Fruit fly (Drosophila melanogaster) whole organism, prepupa: ENCODE measurements around the gene MED17.

ENCODE experiments used
- Blimp-1 ChIP-seq: fragments of 200-800 bp; sonication (Bioruptor generic); optimal IDR thresholded peaks from 3 replicates; lab custom pipeline; 2017; ENCODE audit warnings: missing biosample characterization, missing genetic modification characterization, mild to moderate bottlenecking, moderate library complexity, missing genetic modification reagents
- CG10631 ChIP-seq: fragments of 200-800 bp; sonication (Bioruptor generic); optimal IDR thresholded peaks from 2 replicates; lab custom pipeline; 2016; ENCODE audit warnings: missing biosample characterization, missing genetic modification characterization
- CG10669 ChIP-seq: fragments of 200-800 bp; sonication (Bioruptor generic); optimal IDR thresholded peaks from 3 replicates; lab custom pipeline; 2018; ENCODE audit warnings: missing biosample characterization, mild to moderate bottlenecking, missing genetic modification characterization, moderate library complexity
- CG11294 ChIP-seq: fragments of 200-800 bp; sonication (Bioruptor generic); IDR thresholded peaks from 2 replicates; pipeline ENCODE4 v1.3.6; 2022; ENCODE audit warnings: missing biosample characterization, missing genetic modification characterization
- CG15336 ChIP-seq: fragments of 200-800 bp; sonication (Bioruptor generic); IDR thresholded peaks from 2 replicates; pipeline ENCODE4 v1.3.6; 2022; ENCODE audit warnings: missing biosample characterization, missing genetic modification characterization
- CG3032 ChIP-seq: fragments of 200-800 bp; optimal IDR thresholded peaks from 2 replicates; lab custom pipeline; 2019; ENCODE audit warnings: missing biosample characterization, mild to moderate bottlenecking, missing genetic modification characterization, moderate library complexity
- CG31627 ChIP-seq: fragments of 200-800 bp; sonication (Bioruptor generic); optimal IDR thresholded peaks from 3 replicates; lab custom pipeline; 2016; ENCODE audit warnings: missing biosample characterization, missing genetic modification characterization
- CG32006 ChIP-seq: fragments of 200-800 bp; sonication (Bioruptor generic); optimal IDR thresholded peaks from 3 replicates; lab custom pipeline; 2017; ENCODE audit warnings: missing biosample characterization, mild to moderate bottlenecking, missing genetic modification characterization
- CG3919 ChIP-seq: fragments of 200-800 bp; sonication (Bioruptor generic); optimal IDR thresholded peaks from 3 replicates; lab custom pipeline; 2016; ENCODE audit warnings: missing biosample characterization, missing genetic modification characterization
- CG4318 ChIP-seq: fragments of 200-800 bp; sonication (Bioruptor generic); optimal IDR thresholded peaks from 3 replicates; lab custom pipeline; 2017; ENCODE audit warnings: missing biosample characterization, mild to moderate bottlenecking, missing genetic modification characterization
- CG6163 ChIP-seq: fragments of 200-800 bp; sonication (Bioruptor generic); IDR thresholded peaks from 3 replicates; pipeline ENCODE4 v1.3.6; 2022; ENCODE audit warnings: missing biosample characterization, missing genetic modification characterization
- CG6276 ChIP-seq: fragments of 200-800 bp; sonication (Bioruptor generic); optimal IDR thresholded peaks from 2 replicates; lab custom pipeline; 2017; ENCODE audit warnings: missing biosample characterization, mild to moderate bottlenecking, missing genetic modification characterization
- CG6792 ChIP-seq: fragments of 200-800 bp; sonication (Bioruptor generic); optimal IDR thresholded peaks from 3 replicates; lab custom pipeline; 2016; ENCODE audit warnings: missing biosample characterization, missing genetic modification characterization
- CG6808 ChIP-seq: fragments of 200-800 bp; sonication (Bioruptor generic); optimal IDR thresholded peaks from 3 replicates; lab custom pipeline; 2017; ENCODE audit warnings: missing biosample characterization, missing genetic modification characterization, mild to moderate bottlenecking, moderate library complexity, missing genetic modification reagents
- CG8119 ChIP-seq: fragments of 200-800 bp; sonication (Bioruptor generic); IDR thresholded peaks from 3 replicates; pipeline ENCODE4 v1.3.6; 2022; ENCODE audit warnings: missing biosample characterization, missing genetic modification characterization
- CG8319 ChIP-seq: fragments of 200-800 bp; sonication (Bioruptor generic); optimal IDR thresholded peaks from 3 replicates; lab custom pipeline; 2016; ENCODE audit warnings: missing biosample characterization, missing genetic modification characterization
- CG8632 ChIP-seq: fragments of 200-800 bp; sonication (Bioruptor generic); optimal IDR thresholded peaks from 3 replicates; lab custom pipeline; 2016; ENCODE audit warnings: missing biosample characterization, missing genetic modification characterization
- CG9139 ChIP-seq: fragments of 200-800 bp; sonication (Bioruptor generic); optimal IDR thresholded peaks from 3 replicates; lab custom pipeline; 2017; ENCODE audit warnings: missing biosample characterization, mild to moderate bottlenecking, missing genetic modification characterization
- Eip75B ChIP-seq: fragments of 200-800 bp; sonication (Bioruptor generic); optimal IDR thresholded peaks from 3 replicates; lab custom pipeline; 2016; ENCODE audit warnings: missing biosample characterization, missing genetic modification characterization
- Eip78C ChIP-seq: fragments of 200-800 bp; sonication (Bioruptor generic); peaks from one replicate; lab custom pipeline; 2016; ENCODE audit warnings: missing biosample characterization, missing genetic modification characterization
- Eip93F ChIP-seq: fragments of 200-800 bp; sonication (Bioruptor generic); optimal IDR thresholded peaks from 2 replicates; lab custom pipeline; 2016; ENCODE audit warnings: missing biosample characterization, mild to moderate bottlenecking, missing genetic modification characterization
- Ets21C ChIP-seq: fragments of 200-800 bp; sonication (Bioruptor generic); optimal IDR thresholded peaks from 3 replicates; lab custom pipeline; 2016; ENCODE audit warnings: missing biosample characterization, missing genetic modification characterization
- Gug ChIP-seq: fragments of 200-800 bp; sonication (Bioruptor generic); IDR thresholded peaks from 2 replicates; pipeline ENCODE4 v1.3.6; 2022; ENCODE audit warnings: missing biosample characterization, missing genetic modification characterization
- Hr38 ChIP-seq: sonication (Bioruptor generic); optimal IDR thresholded peaks from 2 replicates; lab custom pipeline; 2016; ENCODE audit warnings: missing biosample characterization, missing genetic modification characterization
- Hr4 ChIP-seq: fragments of 200-800 bp; sonication (Bioruptor generic); optimal IDR thresholded peaks from 3 replicates; lab custom pipeline; 2016; ENCODE audit warnings: missing biosample characterization, missing genetic modification characterization
- Lpt ChIP-seq: fragments of 200-800 bp; sonication (Bioruptor generic); optimal IDR thresholded peaks from 3 replicates; lab custom pipeline; 2016; ENCODE audit warnings: missing biosample characterization, missing genetic modification characterization
- Met ChIP-seq: fragments of 200-800 bp; sonication (Bioruptor generic); optimal IDR thresholded peaks from 3 replicates; lab custom pipeline; 2016; ENCODE audit warnings: missing biosample characterization, missing genetic modification characterization
- Smox ChIP-seq: fragments of 200-800 bp; sonication (Bioruptor generic); optimal IDR thresholded peaks from 3 replicates; lab custom pipeline; 2016; ENCODE audit warnings: missing biosample characterization, missing genetic modification characterization
- Sox102F ChIP-seq: fragments of 200-800 bp; sonication (Bioruptor generic); optimal IDR thresholded peaks from 2 replicates; lab custom pipeline; 2016; ENCODE audit warnings: missing biosample characterization, mild to moderate bottlenecking, missing genetic modification characterization
- Sox15 ChIP-seq: fragments of 200-800 bp; sonication (Bioruptor generic); optimal IDR thresholded peaks from 3 replicates; lab custom pipeline; 2016; ENCODE audit warnings: missing biosample characterization, missing genetic modification characterization
- achi ChIP-seq: fragments of 200-800 bp; sonication (Bioruptor generic); optimal IDR thresholded peaks from 3 replicates; lab custom pipeline; 2016; ENCODE audit warnings: missing biosample characterization, missing genetic modification characterization
- acj6 ChIP-seq: fragments of 200-800 bp; sonication (Bioruptor generic); optimal IDR thresholded peaks from 3 replicates; lab custom pipeline; 2016; ENCODE audit warnings: missing biosample characterization, missing genetic modification characterization
- cyc ChIP-seq: fragments of 200-800 bp; sonication (Bioruptor generic); optimal IDR thresholded peaks from 3 replicates; lab custom pipeline; 2016; ENCODE audit warnings: missing biosample characterization, missing genetic modification characterization
- dac ChIP-seq: fragments of 200-800 bp; sonication (Bioruptor generic); optimal IDR thresholded peaks from 2 replicates; lab custom pipeline; 2017; ENCODE audit warnings: missing biosample characterization, mild to moderate bottlenecking, missing genetic modification characterization
- eg ChIP-seq: fragments of 200-800 bp; sonication (Bioruptor generic); IDR thresholded peaks from 3 replicates; pipeline ENCODE4 v1.3.6; 2022; ENCODE audit warnings: missing biosample characterization, missing genetic modification characterization
- fd59A ChIP-seq: fragments of 200-800 bp; sonication (Bioruptor generic); optimal IDR thresholded peaks from 2 replicates; lab custom pipeline; 2017; ENCODE audit warnings: missing biosample characterization, mild to moderate bottlenecking, missing genetic modification characterization, missing genetic modification reagents
- fkh ChIP-seq: fragments of 200-800 bp; sonication (Bioruptor generic); optimal IDR thresholded peaks from 3 replicates; lab custom pipeline; 2017; ENCODE audit warnings: missing biosample characterization, mild to moderate bottlenecking, missing genetic modification characterization, moderate library complexity
- lz ChIP-seq: fragments of 200-800 bp; sonication (Bioruptor generic); optimal IDR thresholded peaks from 3 replicates; lab custom pipeline; 2016; ENCODE audit warnings: missing biosample characterization, missing genetic modification characterization
- net ChIP-seq: fragments of 200-800 bp; sonication (Bioruptor generic); optimal IDR thresholded peaks from 3 replicates; lab custom pipeline; 2016; ENCODE audit warnings: missing biosample characterization, missing genetic modification characterization
- pdm3 ChIP-seq: fragments of 200-800 bp; sonication (Bioruptor generic); optimal IDR thresholded peaks from 3 replicates; lab custom pipeline; 2016; ENCODE audit warnings: missing biosample characterization, missing genetic modification characterization
- salr ChIP-seq, 2 experiments: fragments of 200-800 bp; sonication (Bioruptor generic); optimal IDR thresholded peaks; 3 replicates each; lab custom pipeline; 2016 to 2018; ENCODE audit warnings: missing biosample characterization in 2 of 2, missing genetic modification characterization in 2 of 2, mild to moderate bottlenecking in 1 of 2
- vri ChIP-seq: fragments of 200-800 bp; sonication (Bioruptor generic); optimal IDR thresholded peaks from 3 replicates; lab custom pipeline; 2016; ENCODE audit warnings: missing biosample characterization, mild to moderate bottlenecking, missing genetic modification characterization

The MED17 gene

dm6 chr3R:18168929-18169350 is 19.9 kb upstream of the MED17 start (continued):
- TF ChIP-seq Hr4 (peak; percentile 16), net (peak; percentile 2), CG32006 (GFP tag; lab: Kevin White, UChicago) (peak; percentile 44), Smox (peak; percentile 34), achi (GFP tag; lab: Kevin White, UChicago) (peak; percentile 47), Sox15 (GFP tag; lab: Kevin White, UChicago) (no peak), pdm3 (GFP tag; lab: Kevin White, UChicago) (peak; percentile 29), Ets21C (GFP tag; lab: Kevin White, UChicago) (no peak), cyc (GFP tag; lab: Kevin White, UChicago) (peak; percentile 14), CG4318 (no peak), dac (GFP tag; lab: Kevin White, UChicago) (no peak), eg (GFP tag; lab: Robert Waterston, UW) (no peak), fkh (GFP tag; lab: Kevin White, UChicago) (no peak), acj6 (GFP tag; lab: Kevin White, UChicago) (peak; percentile 26), lz (peak; percentile 32), CG8119 (GFP tag; lab: Robert Waterston, UW) (0 out of 3 replicates have a peak, but pooled peaks have one; percentile 42), Eip93F (GFP tag; lab: Kevin White, UChicago) (no peak)

dm6 chr3R:18169982-18170531 is 18.8 kb upstream of the MED17 start:
- no peak for TF ChIP-seq pdm3 (GFP tag; lab: Kevin White, UChicago)
- no peak for TF ChIP-seq CG6808 (GFP tag; lab: Kevin White, UChicago)
- peak; percentile 20; the same call in 1 of the 3 replicates for TF ChIP-seq eg (GFP tag; lab: Robert Waterston, UW)
- peak; percentile 8 for TF ChIP-seq fkh (GFP tag; lab: Kevin White, UChicago)
- TF ChIP-seq CG15336 (GFP tag; lab: Robert Waterston, UW): peak; percentile 28; the same call in 1 of the 2 replicates
- TF ChIP-seq salr (GFP tag; optimal IDR thresholded peaks at IDR 0.05; lab: Kevin White, UChicago): no peak
- TF ChIP-seq Eip78C (GFP tag; lab: Kevin White, UChicago): peak; percentile 10
- TF ChIP-seq vri (GFP tag; lab: Kevin White, UChicago): peak; percentile 51
- TF ChIP-seq CG8119 (GFP tag; lab: Robert Waterston, UW): peak; percentile 21; the same call in 1 of the 3 replicates

- TF ChIP-seq Gug (peak; percentile 66), Blimp-1 (peak; percentile 47), CG6276 (peak; percentile 90), CG4318 (peak; percentile 79), Lpt (peak; percentile 77), Smox (no peak), fd59A (GFP tag; lab: Kevin White, UChicago) (peak; percentile 59), CG6792 (peak; percentile 66), Eip93F (GFP tag; lab: Kevin White, UChicago) (no peak), CG3919 (GFP tag; lab: Kevin White, UChicago) (no peak), cyc (GFP tag; lab: Kevin White, UChicago) (peak; percentile 82), CG9139 (GFP tag; lab: Kevin White, UChicago) (no peak), CG31627 (GFP tag; lab: Kevin White, UChicago) (peak; percentile 79), CG10669 (GFP tag; lab: Kevin White, UChicago) (no peak), dac (GFP tag; lab: Kevin White, UChicago) (peak; percentile 67), CG32006 (GFP tag; lab: Kevin White, UChicago) (peak; percentile 95), CG8632 (GFP tag; lab: Kevin White, UChicago) (peak; percentile 65), lz (peak; percentile 79), Sox15 (GFP tag; lab: Kevin White, UChicago) (peak; percentile 64), eg (GFP tag; lab: Robert Waterston, UW) (peak; percentile 74; the same call in 2 of the 3 replicates), pdm3 (GFP tag; lab: Kevin White, UChicago) (peak; percentile 85), Hr38 (GFP tag; lab: Kevin White, UChicago) (no peak), Sox102F (GFP tag; lab: Kevin White, UChicago) (no peak), vri (GFP tag; lab: Kevin White, UChicago) (no peak), CG10631 (GFP tag; lab: Kevin White, UChicago) (no peak), CG6163 (GFP tag; lab: Robert Waterston, UW) (peak; percentile 74), CG3032 (tag; lab: Kevin White, UChicago) (peak; percentile 64), CG11294 (GFP tag; lab: Robert Waterston, UW) (peak; percentile 58), Met (GFP tag; lab: Kevin White, UChicago) (no peak), CG6808 (GFP tag; lab: Kevin White, UChicago) (no peak), CG15336 (GFP tag; lab: Robert Waterston, UW) (peak; percentile 85), CG8319 (peak; percentile 50), Eip75B (GFP tag; lab: Kevin White, UChicago) (no peak)
Observed at dm6 chr3R:18171983-18172967, 16.6 kb upstream of the MED17 start.
